Worm (Caenorhabditis elegans): ENCODE measurements around the gene F53A2.1.

The F53A2.1 gene

ce11 chrIII:13324739-13325138, at the start of gene F53A2.1:
Gene F53A2.1 (minus strand): TSS chrIII:13324839.
- TF ChIP-seq cey-2 (tag; optimal IDR thresholded peaks at IDR 0.05; ENCODE audit: borderline replicate concordance, insufficient read depth) (no peak), arid-1 (GFP tag; conservative IDR thresholded peaks at IDR 0.05) (no peak), zip-11 (GFP tag; IDR thresholded peaks at IDR 0.05) (no peak), F37D6.2 (tag; optimal IDR thresholded peaks at IDR 0.05) (no peak), pha-4 (GFP tag; IDR thresholded peaks at IDR 0.05) (no peak), pha-4 (tag; optimal IDR thresholded peaks at IDR 0.05) (no peak), madf-9 (GFP tag; conservative IDR thresholded peaks at IDR 0.05) (no peak), dmd-9 (GFP tag; IDR thresholded peaks at IDR 0.05) (no peak), sdz-12 (GFP tag; optimal IDR thresholded peaks at IDR 0.05) (no peak)

ce11 chrIII:13370980-13371379, 46.3 kb upstream of the F53A2.1 start, which contains the start of gene T03F6.9:
Gene T03F6.9 (minus strand): TSS chrIII:13371080.
- TF ChIP-seq unc-130 (GFP tag; optimal IDR thresholded peaks at IDR 0.05), result no peak

ce11 chrIII:13359847-13360246, 35.2 kb upstream of the F53A2.1 start:
- TF ChIP-seq unc-62 (GFP tag; optimal IDR thresholded peaks at IDR 0.05 in 1 of 2) (peak in 1 of 2 experiments; percentile 63), unc-62 (tag; optimal IDR thresholded peaks at IDR 0.05) (no peak), F49E8.2 (tag; optimal IDR thresholded peaks at IDR 0.05; ENCODE audit: borderline replicate concordance) (no peak), egl-43 (GFP tag; IDR thresholded peaks at IDR 0.05) (no peak), dmd-9 (GFP tag; IDR thresholded peaks at IDR 0.05) (no peak), zip-11 (GFP tag; IDR thresholded peaks at IDR 0.05) (no peak), dmd-6 (GFP tag; IDR thresholded peaks at IDR 0.05) (no peak; the same call in 1 of the 2 replicates), D1046.2 (GFP tag; IDR thresholded peaks at IDR 0.05) (no peak), ceh-32 (tag; optimal IDR thresholded peaks at IDR 0.05; ENCODE audit: poor library complexity) (no peak), mxl-3 (GFP tag; optimal IDR thresholded peaks at IDR 0.05) (peak; percentile 96), pha-4 (GFP tag; IDR thresholded peaks at IDR 0.05) (no peak), pha-4 (tag; optimal IDR thresholded peaks at IDR 0.05) (peak; percentile 87), pqm-1 (tag; optimal IDR thresholded peaks at IDR 0.05) (no peak), daf-12 (tag; optimal IDR thresholded peaks at IDR 0.05) (no peak), fkh-10 (GFP tag; optimal IDR thresholded peaks at IDR 0.05) (peak; percentile 60), nhr-41 (GFP tag; IDR thresholded peaks at IDR 0.05) (no peak), T26A8.4 (GFP tag; IDR thresholded peaks at IDR 0.05) (no peak), lin-1 (GFP tag; IDR thresholded peaks at IDR 0.05) (no peak), ZK337.2 (GFP tag; IDR thresholded peaks at IDR 0.05) (no peak), mdl-1 (tag; optimal IDR thresholded peaks at IDR 0.05) (peak; percentile 65 to 90), nhr-28 (tag; optimal IDR thresholded peaks at IDR 0.05) (peak; percentile 97), nhr-6 (tag; optimal IDR thresholded peaks at IDR 0.05) (peak; percentile 89), mdt-29 (GFP tag; IDR thresholded peaks at IDR 0.05) (no peak), nhr-11 (tag; optimal IDR thresholded peaks at IDR 0.05) (peak; percentile 74), lin-13 (GFP tag; optimal IDR thresholded peaks at IDR 0.05) (no peak), hif-1 (tag; optimal IDR thresholded peaks at IDR 0.05) (peak in 1 of 2 experiments; percentile 37), nhr-76 (tag; optimal IDR thresholded peaks at IDR 0.05) (no peak), mep-1 (tag; optimal IDR thresholded peaks at IDR 0.05) (no peak), ztf-11 (tag; optimal IDR thresholded peaks at IDR 0.05) (no peak), rbr-2 (tag; optimal IDR thresholded peaks at IDR 0.05) (no peak), Y105C5A.15 (GFP tag; IDR thresholded peaks at IDR 0.05) (no peak), T20F7.1 (GFP tag; optimal IDR thresholded peaks at IDR 0.05) (no peak), sdz-12 (GFP tag; optimal IDR thresholded peaks at IDR 0.05) (no peak), lir-3 (tag; optimal IDR thresholded peaks at IDR 0.05) (no peak), nhr-102 (tag; optimal IDR thresholded peaks at IDR 0.05) (no peak), ZK546.5 (tag; optimal IDR thresholded peaks at IDR 0.05) (no peak), madf-9 (GFP tag; conservative IDR thresholded peaks at IDR 0.05) (no peak), nhr-25 (tag; optimal IDR thresholded peaks at IDR 0.05; ENCODE audit: borderline replicate concordance, insufficient read depth) (no peak), F44E2.7 (GFP tag; IDR thresholded peaks at IDR 0.05) (no peak), nhr-42 (GFP tag; IDR thresholded peaks at IDR 0.05) (no peak), ceh-82 (tag; optimal IDR thresholded peaks at IDR 0.05) (no peak), zfp-2 (tag; optimal IDR thresholded peaks at IDR 0.05) (no peak), tra-1 (GFP tag; IDR thresholded peaks at IDR 0.05) (no peak)

Data from whole organism, L4 larva.